Fruit fly (Drosophila melanogaster) whole organism, embryonic: Measurements from ENCODE around the gene cher.

Experiments used
- Atf6 ChIP-seq: fragments of 200-800 bp; sonication (Bioruptor generic); IDR thresholded peaks from 2 replicates; pipeline ENCODE4 v1.3.6; 2022; ENCODE audit warnings: missing biosample characterization, missing genetic modification characterization
- Blimp-1 ChIP-seq: fragments of 200-800 bp; sonication (Bioruptor generic); optimal IDR thresholded peaks from 3 replicates; lab custom pipeline; 2018; ENCODE audit warnings: missing biosample characterization, missing genetic modification characterization, mild to moderate bottlenecking, moderate library complexity, missing genetic modification reagents
- BtbVII ChIP-seq: fragments of 200-800 bp; sonication (Bioruptor generic); optimal IDR thresholded peaks from 3 replicates; lab custom pipeline; 2017; ENCODE audit warnings: missing biosample characterization, mild to moderate bottlenecking, missing genetic modification characterization
- CG10147 ChIP-seq: fragments of 200-800 bp; sonication (Bioruptor generic); optimal IDR thresholded peaks from 2 replicates; lab custom pipeline; 2019; ENCODE audit warnings: missing biosample characterization, mild to moderate bottlenecking, missing genetic modification characterization, moderate library complexity
- CG11085 ChIP-seq: fragments of 200-800 bp; sonication (Bioruptor generic); IDR thresholded peaks from 2 replicates; pipeline ENCODE4 v1.3.6; 2022; ENCODE audit warnings: missing biosample characterization, missing genetic modification characterization
- CG14860 ChIP-seq: fragments of 200-800 bp; sonication (Bioruptor generic); IDR thresholded peaks from 3 replicates; pipeline ENCODE4 v1.3.6; 2022; ENCODE audit warnings: missing biosample characterization, missing genetic modification characterization; ENCODE audit not compliant: partially characterized antibody
- CG2875 ChIP-seq: fragments of 200-800 bp; sonication (Bioruptor generic); optimal IDR thresholded peaks from 2 replicates; lab custom pipeline; 2017; ENCODE audit warnings: missing biosample characterization, mild to moderate bottlenecking, missing genetic modification characterization, missing genetic modification reagents
- CG30020 ChIP-seq: fragments of 200-800 bp; optimal IDR thresholded peaks from 2 replicates; lab custom pipeline; 2019; ENCODE audit warnings: missing biosample characterization, mild to moderate bottlenecking, missing genetic modification characterization, moderate library complexity
- CG30403 ChIP-seq: fragments of 200-800 bp; sonication (Bioruptor generic); optimal IDR thresholded peaks from 3 replicates; lab custom pipeline; 2016; ENCODE audit warnings: missing biosample characterization, missing genetic modification characterization
- CG32532 ChIP-seq: fragments of 200-800 bp; sonication (Bioruptor generic); IDR thresholded peaks from 2 replicates; pipeline ENCODE4 v1.3.6; 2022; ENCODE audit warnings: missing biosample characterization, missing genetic modification characterization
- CG7556 ChIP-seq: fragments of 200-800 bp; sonication (Bioruptor generic); optimal IDR thresholded peaks from 2 replicates; lab custom pipeline; 2017; ENCODE audit warnings: missing biosample characterization, mild to moderate bottlenecking, missing genetic modification characterization
- CG8944 ChIP-seq: fragments of 200-800 bp; sonication (Bioruptor generic); optimal IDR thresholded peaks from 3 replicates; lab custom pipeline; 2016; ENCODE audit warnings: missing biosample characterization, missing genetic modification characterization
- CHES-1-like ChIP-seq: fragments of 200-800 bp; sonication (Bioruptor generic); optimal IDR thresholded peaks from 2 replicates; lab custom pipeline; 2016; ENCODE audit warnings: missing biosample characterization, missing genetic modification characterization
- CTCF ChIP-seq: fragments of 200-800 bp; sonication (Bioruptor generic); optimal IDR thresholded peaks from 2 replicates; lab custom pipeline; 2017; ENCODE audit warnings: missing biosample characterization, mild to moderate bottlenecking, missing genetic modification characterization, moderate library complexity
- D ChIP-seq, 2 experiments: fragments of 200-800 bp in 1 of 2; fragments of >200 bp in 1 of 2; sonication (Bioruptor generic) in 1 of 2; optimal IDR thresholded peaks; 2 replicates in 1 of 2; 3 replicates in 1 of 2; lab custom pipeline; 2017; ENCODE audit warnings: mild to moderate bottlenecking in 1 of 2, missing biosample characterization in 1 of 2, missing genetic modification characterization in 1 of 2, missing genetic modification reagents in 1 of 2
- Elba2 ChIP-seq: fragments of 200-800 bp; sonication (Bioruptor generic); optimal IDR thresholded peaks from 3 replicates; lab custom pipeline; 2016; ENCODE audit warnings: missing biosample characterization, missing genetic modification characterization
- Hr51 ChIP-seq, 2 experiments: fragments of 200-800 bp; sonication (Bioruptor generic); optimal IDR thresholded peaks; 2 replicates in 1 of 2; 3 replicates in 1 of 2; lab custom pipeline; 2016 to 2018; ENCODE audit warnings: missing biosample characterization in 2 of 2, missing genetic modification characterization in 2 of 2, mild to moderate bottlenecking in 1 of 2, moderate library complexity in 1 of 2
- Neu2 ChIP-seq: fragments of 200-800 bp; sonication (Bioruptor generic); optimal IDR thresholded peaks from 3 replicates; lab custom pipeline; 2016; ENCODE audit warnings: missing biosample characterization, missing genetic modification characterization, borderline replicate concordance
- Ptx1 ChIP-seq: fragments of 200-800 bp; sonication (Bioruptor generic); IDR thresholded peaks from 2 replicates; pipeline ENCODE4 v1.3.6; 2022; ENCODE audit warnings: missing biosample characterization, missing genetic modification characterization
- amos ChIP-seq: fragments of 200-800 bp; sonication (Bioruptor generic); IDR thresholded peaks from 2 replicates; pipeline ENCODE4 v1.3.6; 2022; ENCODE audit warnings: missing biosample characterization, missing genetic modification characterization; ENCODE audit not compliant: partially characterized antibody
- bab2 ChIP-seq: fragments of 200-800 bp; sonication (Bioruptor generic); optimal IDR thresholded peaks from 2 replicates; lab custom pipeline; 2016; ENCODE audit warnings: missing biosample characterization, missing genetic modification characterization
- fru ChIP-seq: fragments of >200 bp; optimal IDR thresholded peaks from 2 replicates; lab custom pipeline; 2017
- gsb-n ChIP-seq: fragments of 200-800 bp; sonication (Bioruptor generic); optimal IDR thresholded peaks from 3 replicates; lab custom pipeline; 2018; ENCODE audit warnings: missing biosample characterization, mild to moderate bottlenecking, missing genetic modification characterization
- hkb ChIP-seq, 2 experiments: fragments of 200-800 bp in 1 of 2; fragments of >200 bp in 1 of 2; sonication (Bioruptor generic) in 1 of 2; IDR thresholded peaks in 1 of 2; optimal IDR thresholded peaks in 1 of 2; 2 replicates each; pipeline versions ENCODE4 v1.3.6 to Lab custom; 2017 to 2022; ENCODE audit warnings: missing biosample characterization in 1 of 2, missing genetic modification characterization in 1 of 2
- klu ChIP-seq: fragments of 200-800 bp; sonication (Bioruptor generic); IDR thresholded peaks from 2 replicates; pipeline ENCODE4 v1.3.6; 2022; ENCODE audit warnings: missing biosample characterization, missing genetic modification characterization
- oc ChIP-seq: fragments of 200-800 bp; sonication (Bioruptor generic); optimal IDR thresholded peaks from 2 replicates; lab custom pipeline; 2018; ENCODE audit warnings: missing biosample characterization, mild to moderate bottlenecking, missing genetic modification characterization, moderate library complexity
- sd ChIP-seq: fragments of 200-800 bp; sonication (Bioruptor generic); optimal IDR thresholded peaks from 3 replicates; lab custom pipeline; 2018; ENCODE audit warnings: missing biosample characterization, mild to moderate bottlenecking, missing genetic modification characterization, moderate library complexity
- seq ChIP-seq: fragments of 200-800 bp; sonication (Bioruptor generic); IDR thresholded peaks from 2 replicates; pipeline ENCODE4 v1.3.6; 2022; ENCODE audit warnings: missing biosample characterization, missing genetic modification characterization
- shn ChIP-seq: fragments of 200-800 bp; sonication (Bioruptor generic); optimal IDR thresholded peaks from 3 replicates; lab custom pipeline; 2016; ENCODE audit warnings: missing biosample characterization, missing genetic modification characterization
- stwl ChIP-seq: fragments of 200-800 bp; sonication (Bioruptor generic); optimal IDR thresholded peaks from 3 replicates; lab custom pipeline; 2018; ENCODE audit warnings: missing biosample characterization, mild to moderate bottlenecking, missing genetic modification characterization, moderate library complexity
- sug ChIP-seq: fragments of 200-800 bp; optimal IDR thresholded peaks from 2 replicates; lab custom pipeline; 2019; ENCODE audit warnings: missing biosample characterization, mild to moderate bottlenecking, missing genetic modification characterization, moderate library complexity
- tap ChIP-seq: fragments of 200-800 bp; optimal IDR thresholded peaks from 3 replicates; lab custom pipeline; 2019; ENCODE audit warnings: missing biosample characterization, mild to moderate bottlenecking, missing genetic modification characterization, moderate library complexity
- tgo ChIP-seq: fragments of 200-800 bp; sonication (Bioruptor generic); IDR thresholded peaks from 3 replicates; pipeline ENCODE4 v1.3.6; 2022; ENCODE audit warnings: missing biosample characterization, missing genetic modification characterization
- vvl ChIP-seq: fragments of 200-800 bp; sonication (Bioruptor generic); IDR thresholded peaks from 2 replicates; pipeline ENCODE4 v1.3.6; 2022; ENCODE audit warnings: missing biosample characterization, missing genetic modification characterization

cher gene

dm6 chr3R:17115668-17116067 is 9.5 kb downstream of the cher start (continued):
- TF ChIP-seq seq (GFP tag; lab: Robert Waterston, UW) (no peak), CG7556 (GFP tag; lab: Kevin White, UChicago) (no peak), Ptx1 (GFP tag; lab: Robert Waterston, UW) (no peak), D (optimal IDR thresholded peaks at IDR 0.05; lab: Kevin White, UChicago) (no peak), D (GFP tag; optimal IDR thresholded peaks at IDR 0.05; lab: Kevin White, UChicago) (peak; percentile 1), CHES-1-like (GFP tag; lab: Kevin White, UChicago) (no peak), shn (GFP tag; lab: Kevin White, UChicago) (no peak), klu (GFP tag; lab: Robert Waterston, UW) (no peak), hkb (optimal IDR thresholded peaks at IDR 0.05; lab: Kevin White, UChicago) (no peak), hkb (GFP tag; IDR thresholded peaks at IDR 0.05; lab: Robert Waterston, UW) (no peak), tap (tag; lab: Kevin White, UChicago) (no peak), BtbVII (GFP tag; lab: Kevin White, UChicago) (peak; percentile 71), CG2875 (GFP tag; lab: Kevin White, UChicago) (peak; percentile 37), CG11085 (GFP tag; lab: Robert Waterston, UW) (no peak), CG30403 (GFP tag; lab: Kevin White, UChicago) (no peak), sug (peak; percentile 48), amos (GFP tag; lab: Robert Waterston, UW) (no peak), CG10147 (GFP tag; lab: Kevin White, UChicago) (peak; percentile 35), CG8944 (GFP tag; lab: Kevin White, UChicago) (no peak), CG14860 (GFP tag; lab: Robert Waterston, UW) (no peak), tgo (GFP tag; lab: Robert Waterston, UW) (no peak)

- TF ChIP-seq gsb-n (tag; lab: Kevin White, UChicago) (peak; percentile 6), bab2 (GFP tag; lab: Kevin White, UChicago) (no peak), CG30020 (tag; lab: Kevin White, UChicago) (no peak), Atf6 (GFP tag; lab: Robert Waterston, UW) (no peak), Blimp-1 (GFP tag; lab: Kevin White, UChicago) (peak; percentile 2), Neu2 (GFP tag; lab: Kevin White, UChicago) (peak; percentile 56), vvl (GFP tag; lab: Robert Waterston, UW) (peak; percentile 15; the same call in 1 of the 2 replicates), BtbVII (GFP tag; lab: Kevin White, UChicago) (no peak), oc (tag; lab: Kevin White, UChicago) (peak; percentile 4), Hr51 (GFP tag; optimal IDR thresholded peaks at IDR 0.05; lab: Kevin White, UChicago) (no peak)
- TF ChIP-seq, all 482 proteins: peak for 5
These were observed 14.1 kb downstream of the cher start for dm6 chr3R:17110880-17111726.

dm6 chr3R:17108881-17109280 is 16.3 kb downstream of the cher start:
- TF ChIP-seq CTCF (GFP tag; lab: Kevin White, UChicago) (peak; percentile 93), fru (lab: Kevin White, UChicago) (no peak), stwl (tag; lab: Kevin White, UChicago) (peak; percentile 50), sd (peak; percentile 42), CG32532 (GFP tag; lab: Robert Waterston, UW) (peak; percentile 20; the same call in 1 of the 2 replicates), Elba2 (GFP tag; lab: Kevin White, UChicago) (no peak)
